Worm (Caenorhabditis elegans) whole organism, L4 larva: Measurements from ENCODE around the gene ceh-75.
A peak's percentile ranks its signal among the peaks of the same experiment; 100 is the strongest.

ENCODE experiments used
- R02D3.7 ChIP-seq: fragments of 150-350 bp; sonication (generic microtip); optimal IDR thresholded peaks from 3 replicates; lab custom pipeline; 2014; ENCODE audit warnings: missing biosample characterization, missing genetic modification characterization
- T26A8.4 ChIP-seq: fragments of 200-800 bp; sonication (Bioruptor generic); IDR thresholded peaks from 2 replicates; pipeline ENCODE4 v1.3.6; 2022; ENCODE audit warnings: missing genetic modification characterization, missing compliant biosample characterization
- ceh-82 ChIP-seq: sonication (generic microtip); optimal IDR thresholded peaks from 2 replicates; lab custom pipeline; 2017; ENCODE audit warnings: missing biosample characterization, missing genetic modification characterization
- dve-1 ChIP-seq: sonication (generic microtip); optimal IDR thresholded peaks from 2 replicates; lab custom pipeline; 2017; ENCODE audit warnings: antibody characterized with exemption, mild to moderate bottlenecking, missing genetic modification characterization, missing compliant biosample characterization; ENCODE audit not compliant: insufficient read depth
- egl-43 ChIP-seq: fragments of 200-800 bp; sonication (Bioruptor generic); IDR thresholded peaks from 2 replicates; pipeline ENCODE4 v1.3.6; 2022; ENCODE audit warnings: missing genetic modification reagents, missing genetic modification characterization, missing compliant biosample characterization
- lin-15B ChIP-seq: fragments of 150-350 bp; sonication (generic microtip); optimal IDR thresholded peaks from 3 replicates; lab custom pipeline; 2014; ENCODE audit warnings: missing biosample characterization, missing genetic modification characterization
- nhr-6 ChIP-seq: fragments of 150-350 bp; optimal IDR thresholded peaks from 2 replicates; lab custom pipeline; 2014; ENCODE audit warnings: missing biosample characterization, missing genetic modification characterization
- set-16 ChIP-seq: fragments of 200-800 bp; sonication (Bioruptor generic); IDR thresholded peaks from 2 replicates; pipeline ENCODE4 v1.3.6; 2022; ENCODE audit warnings: missing genetic modification reagents, missing genetic modification characterization, missing compliant biosample characterization
- snpc-4 ChIP-seq: fragments of 150-350 bp; optimal IDR thresholded peaks from 2 replicates; lab custom pipeline; 2014; ENCODE audit warnings: missing biosample characterization, missing genetic modification characterization
- ztf-11 ChIP-seq: fragments of 150-350 bp; optimal IDR thresholded peaks from 2 replicates; lab custom pipeline; 2014; ENCODE audit warnings: missing biosample characterization, missing genetic modification characterization

- TF ChIP-seq egl-43 (GFP tag; lab: Robert Waterston, UW) (peak; percentile 56; the same call in 1 of the 2 replicates), nhr-6 (tag; lab: Kevin White, UChicago) (no peak), T26A8.4 (no peak), snpc-4 (tag; lab: Kevin White, UChicago) (no peak), lin-15B (no peak), dve-1 (tag; lab: Kevin White, UChicago) (no peak), ceh-82 (tag; lab: Kevin White, UChicago) (no peak), set-16 (GFP tag; lab: Robert Waterston, UW) (no peak), ztf-11 (no peak), R02D3.7 (tag; lab: Kevin White, UChicago) (no peak)
These were observed 44.8 kb downstream of the ceh-75 start for ce11 chrV:9965891-9966290.
